Fruit fly (Drosophila melanogaster) whole organism, embryonic: ENCODE data around the gene CG5618.

ENCODE experiments used
- Asciz ChIP-seq: fragments of 200-800 bp; sonication (Bioruptor generic); optimal IDR thresholded peaks from 2 replicates; lab custom pipeline; 2017; ENCODE audit warnings: missing biosample characterization, mild to moderate bottlenecking, missing genetic modification characterization, missing genetic modification reagents
- CG10321 ChIP-seq: fragments of 200-800 bp; sonication (Bioruptor generic); IDR thresholded peaks from 2 replicates; pipeline ENCODE4 v1.3.6; 2022; ENCODE audit warnings: missing biosample characterization, missing genetic modification characterization
- CG10366 ChIP-seq: fragments of 200-800 bp; sonication (Bioruptor generic); IDR thresholded peaks from 2 replicates; pipeline ENCODE4 v1.3.6; 2022; ENCODE audit warnings: missing biosample characterization, missing genetic modification characterization
- CG11723 ChIP-seq: fragments of 200-800 bp; sonication (Bioruptor generic); optimal IDR thresholded peaks from 2 replicates; lab custom pipeline; 2017; ENCODE audit warnings: missing biosample characterization, mild to moderate bottlenecking, missing genetic modification characterization
- CG13424 ChIP-seq: fragments of 200-800 bp; sonication (Bioruptor generic); optimal IDR thresholded peaks from 2 replicates; lab custom pipeline; 2019; ENCODE audit warnings: missing biosample characterization, mild to moderate bottlenecking, missing genetic modification characterization, moderate library complexity
- CG13775 ChIP-seq: fragments of 200-800 bp; sonication (Bioruptor generic); optimal IDR thresholded peaks from 3 replicates; lab custom pipeline; 2017; ENCODE audit warnings: missing biosample characterization, mild to moderate bottlenecking, missing genetic modification characterization
- CG15011 ChIP-seq: fragments of 200-800 bp; sonication (Bioruptor generic); optimal IDR thresholded peaks from 3 replicates; lab custom pipeline; 2018; ENCODE audit warnings: missing biosample characterization, mild to moderate bottlenecking, missing genetic modification characterization
- CG1832 ChIP-seq: fragments of 200-800 bp; sonication (Bioruptor generic); optimal IDR thresholded peaks from 2 replicates; lab custom pipeline; 2017; ENCODE audit warnings: missing biosample characterization, mild to moderate bottlenecking, missing genetic modification characterization, inconsistent platforms
- CG18619 ChIP-seq: fragments of 200-800 bp; sonication (Bioruptor generic); optimal IDR thresholded peaks from 3 replicates; lab custom pipeline; 2017; ENCODE audit warnings: missing biosample characterization, mild to moderate bottlenecking, missing genetic modification characterization
- CG2120 ChIP-seq: fragments of 200-800 bp; sonication (Bioruptor generic); optimal IDR thresholded peaks from 3 replicates; lab custom pipeline; 2016; ENCODE audit warnings: missing biosample characterization, missing genetic modification characterization
- CG3065 ChIP-seq: fragments of 200-800 bp; sonication (Bioruptor generic); optimal IDR thresholded peaks from 2 replicates; lab custom pipeline; 2016; ENCODE audit warnings: missing biosample characterization, missing genetic modification characterization
- CG31365 ChIP-seq: fragments of 200-800 bp; sonication (Bioruptor generic); optimal IDR thresholded peaks from 2 replicates; lab custom pipeline; 2018; ENCODE audit warnings: missing biosample characterization, mild to moderate bottlenecking, missing genetic modification characterization
- CG34224 ChIP-seq: fragments of 200-800 bp; sonication (Bioruptor generic); IDR thresholded peaks from 3 replicates; pipeline ENCODE4 v1.3.6; 2022; ENCODE audit warnings: missing biosample characterization, missing genetic modification characterization; ENCODE audit not compliant: partially characterized antibody
- CG4707 ChIP-seq: fragments of 200-800 bp; sonication (Bioruptor generic); optimal IDR thresholded peaks from 2 replicates; lab custom pipeline; 2018; ENCODE audit warnings: missing biosample characterization, mild to moderate bottlenecking, missing genetic modification characterization, moderate library complexity
- CG4730 ChIP-seq: fragments of 200-800 bp; sonication (Bioruptor generic); IDR thresholded peaks from 2 replicates; pipeline ENCODE4 v1.3.6; 2022; ENCODE audit warnings: missing biosample characterization, missing genetic modification characterization
- CG5245 ChIP-seq: fragments of 200-800 bp; sonication (Bioruptor generic); optimal IDR thresholded peaks from 3 replicates; lab custom pipeline; 2016; ENCODE audit warnings: missing biosample characterization, missing genetic modification characterization
- CG6813 ChIP-seq: fragments of 200-800 bp; sonication (Bioruptor generic); optimal IDR thresholded peaks from 2 replicates; lab custom pipeline; 2017; ENCODE audit warnings: missing biosample characterization, missing genetic modification characterization, mild to moderate bottlenecking, moderate library complexity, missing genetic modification reagents
- CG7786 ChIP-seq: fragments of 200-800 bp; sonication (Bioruptor generic); optimal IDR thresholded peaks from 2 replicates; lab custom pipeline; 2016; ENCODE audit warnings: missing biosample characterization, missing genetic modification characterization
- CG8281 ChIP-seq: fragments of 200-800 bp; sonication (Bioruptor generic); optimal IDR thresholded peaks from 2 replicates; lab custom pipeline; 2018; ENCODE audit warnings: missing biosample characterization, mild to moderate bottlenecking, missing genetic modification characterization, moderate library complexity
- CG8388 ChIP-seq: fragments of 200-800 bp; sonication (Bioruptor generic); optimal IDR thresholded peaks from 2 replicates; lab custom pipeline; 2019; ENCODE audit warnings: missing biosample characterization, mild to moderate bottlenecking, missing genetic modification characterization, moderate library complexity
- D19A ChIP-seq: fragments of 200-800 bp; optimal IDR thresholded peaks from 3 replicates; lab custom pipeline; 2019; ENCODE audit warnings: missing biosample characterization, mild to moderate bottlenecking, missing genetic modification characterization, moderate library complexity
- Elba2 ChIP-seq: fragments of 200-800 bp; sonication (Bioruptor generic); optimal IDR thresholded peaks from 3 replicates; lab custom pipeline; 2016; ENCODE audit warnings: missing biosample characterization, missing genetic modification characterization
- GATAe ChIP-seq: fragments of 200-800 bp; sonication (Bioruptor generic); conservative IDR thresholded peaks from 2 replicates; pipeline ENCODE4 v1.3.6; 2022; ENCODE audit warnings: missing biosample characterization, missing genetic modification characterization
- Gsc ChIP-seq: fragments of 200-800 bp; sonication (Bioruptor generic); IDR thresholded peaks from 2 replicates; pipeline ENCODE4 v1.3.6; 2022; ENCODE audit warnings: missing biosample characterization, missing genetic modification characterization
- HLH3B ChIP-seq: fragments of 200-800 bp; sonication (Bioruptor generic); IDR thresholded peaks from 2 replicates; pipeline ENCODE4 v1.3.6; 2022; ENCODE audit warnings: missing biosample characterization, missing genetic modification characterization
- HLHmδ ChIP-seq: fragments of 200-800 bp; sonication (Bioruptor generic); optimal IDR thresholded peaks from 2 replicates; lab custom pipeline; 2018; ENCODE audit warnings: missing biosample characterization, mild to moderate bottlenecking, missing genetic modification characterization, moderate library complexity
- Hand ChIP-seq: fragments of 200-800 bp; sonication (Bioruptor generic); optimal IDR thresholded peaks from 2 replicates; lab custom pipeline; 2017; ENCODE audit warnings: mild to moderate bottlenecking, missing biosample characterization, missing genetic modification reagents, missing genetic modification characterization
- Hmr ChIP-seq: fragments of 200-800 bp; sonication (Bioruptor generic); optimal IDR thresholded peaks from 3 replicates; lab custom pipeline; 2017; ENCODE audit warnings: mild to moderate bottlenecking, missing biosample characterization, missing genetic modification reagents, missing genetic modification characterization
- Kr ChIP-seq: fragments of 200-800 bp; sonication (Bioruptor generic); optimal IDR thresholded peaks from 2 replicates; lab custom pipeline; 2017; ENCODE audit warnings: missing biosample characterization, mild to moderate bottlenecking, missing genetic modification characterization
- Max ChIP-seq: fragments of 200-800 bp; sonication (Bioruptor generic); optimal IDR thresholded peaks from 2 replicates; lab custom pipeline; 2016; ENCODE audit warnings: missing biosample characterization, mild to moderate bottlenecking, missing genetic modification characterization
- Rx ChIP-seq: fragments of 200-800 bp; sonication (Bioruptor generic); IDR thresholded peaks from 2 replicates; pipeline ENCODE4 v1.3.6; 2022; ENCODE audit warnings: missing biosample characterization, missing genetic modification characterization
- corto ChIP-seq: fragments of 200-800 bp; sonication (Bioruptor generic); optimal IDR thresholded peaks from 2 replicates; lab custom pipeline; 2016; ENCODE audit warnings: missing biosample characterization, mild to moderate bottlenecking, missing genetic modification characterization, moderate library complexity
- dmrt99B ChIP-seq: fragments of 200-800 bp; sonication (Bioruptor generic); optimal IDR thresholded peaks from 2 replicates; lab custom pipeline; 2018; ENCODE audit warnings: missing biosample characterization, mild to moderate bottlenecking, missing genetic modification characterization, moderate library complexity
- fru ChIP-seq: fragments of >200 bp; optimal IDR thresholded peaks from 2 replicates; lab custom pipeline; 2017
- gem ChIP-seq: fragments of 200-800 bp; sonication (Bioruptor generic); optimal IDR thresholded peaks from 2 replicates; lab custom pipeline; 2019; ENCODE audit warnings: missing biosample characterization, mild to moderate bottlenecking, missing genetic modification characterization, moderate library complexity
- gt ChIP-seq: fragments of 200-800 bp; sonication (Bioruptor generic); IDR thresholded peaks from 2 replicates; pipeline ENCODE4 v1.3.6; 2022; ENCODE audit warnings: missing biosample characterization, missing genetic modification characterization
- h ChIP-seq: fragments of >200 bp; optimal IDR thresholded peaks from 2 replicates; lab custom pipeline; 2017
- hb ChIP-seq: fragments of 200-800 bp; sonication (Bioruptor generic); IDR thresholded peaks from 3 replicates; pipeline ENCODE4 v1.3.6; 2022; ENCODE audit warnings: missing biosample characterization, missing genetic modification characterization; ENCODE audit not compliant: partially characterized antibody
- hbn ChIP-seq: fragments of 200-800 bp; sonication (Bioruptor generic); IDR thresholded peaks from 2 replicates; pipeline ENCODE4 v1.3.6; 2022; ENCODE audit warnings: missing biosample characterization, missing genetic modification characterization; ENCODE audit not compliant: partially characterized antibody
- hkb ChIP-seq, 2 experiments: fragments of 200-800 bp in 1 of 2; fragments of >200 bp in 1 of 2; sonication (Bioruptor generic) in 1 of 2; IDR thresholded peaks in 1 of 2; optimal IDR thresholded peaks in 1 of 2; 2 replicates each; pipeline versions ENCODE4 v1.3.6 to Lab custom; 2017 to 2022; ENCODE audit warnings: missing biosample characterization in 1 of 2, missing genetic modification characterization in 1 of 2
- klu ChIP-seq: fragments of 200-800 bp; sonication (Bioruptor generic); IDR thresholded peaks from 2 replicates; pipeline ENCODE4 v1.3.6; 2022; ENCODE audit warnings: missing biosample characterization, missing genetic modification characterization
- lola ChIP-seq, 3 experiments: fragments of >200 bp in 2 of 3; fragments of 200-800 bp in 1 of 3; sonication (Bioruptor generic) in 1 of 3; optimal IDR thresholded peaks; 2 replicates each; lab custom pipeline; 2017 to 2019; ENCODE audit warnings: missing biosample characterization in 3 of 3, missing genetic modification characterization in 3 of 3, mild to moderate bottlenecking in 1 of 3, moderate library complexity in 1 of 3
- nmo ChIP-seq: fragments of 200-800 bp; sonication (Bioruptor generic); optimal IDR thresholded peaks from 2 replicates; lab custom pipeline; 2018; ENCODE audit warnings: missing biosample characterization, mild to moderate bottlenecking, missing genetic modification characterization, moderate library complexity
- phol ChIP-seq: fragments of 200-800 bp; sonication (Bioruptor generic); optimal IDR thresholded peaks from 3 replicates; lab custom pipeline; 2018; ENCODE audit warnings: missing biosample characterization, mild to moderate bottlenecking, missing genetic modification characterization, moderate library complexity
- pros ChIP-seq: fragments of 200-800 bp; sonication (Bioruptor generic); optimal IDR thresholded peaks from 3 replicates; lab custom pipeline; 2019; ENCODE audit warnings: missing biosample characterization, mild to moderate bottlenecking, missing genetic modification characterization, moderate library complexity
- pzg ChIP-seq: fragments of 200-800 bp; sonication (Bioruptor generic); optimal IDR thresholded peaks from 3 replicates; lab custom pipeline; 2018; ENCODE audit warnings: missing biosample characterization, mild to moderate bottlenecking, missing genetic modification characterization, moderate library complexity
- rib ChIP-seq: fragments of 200-800 bp; sonication (Bioruptor generic); IDR thresholded peaks from 2 replicates; pipeline ENCODE4 v1.3.6; 2022; ENCODE audit warnings: missing biosample characterization, missing genetic modification characterization
- sisA ChIP-seq: fragments of 200-800 bp; sonication (Bioruptor generic); IDR thresholded peaks from 2 replicates; pipeline ENCODE4 v1.3.6; 2022; ENCODE audit warnings: missing biosample characterization, missing genetic modification characterization
- so ChIP-seq: fragments of 200-800 bp; sonication (Bioruptor generic); IDR thresholded peaks from 3 replicates; pipeline ENCODE4 v1.3.6; 2022; ENCODE audit warnings: missing biosample characterization, missing genetic modification characterization
- tin ChIP-seq: fragments of 200-800 bp; sonication (Bioruptor generic); optimal IDR thresholded peaks from 3 replicates; lab custom pipeline; 2016; ENCODE audit warnings: missing biosample characterization, missing genetic modification characterization
- tio ChIP-seq: fragments of 200-800 bp; sonication (Bioruptor generic); optimal IDR thresholded peaks from 2 replicates; lab custom pipeline; 2017; ENCODE audit warnings: missing biosample characterization, missing genetic modification characterization, inconsistent platforms

Gene CG5618

DNA sequence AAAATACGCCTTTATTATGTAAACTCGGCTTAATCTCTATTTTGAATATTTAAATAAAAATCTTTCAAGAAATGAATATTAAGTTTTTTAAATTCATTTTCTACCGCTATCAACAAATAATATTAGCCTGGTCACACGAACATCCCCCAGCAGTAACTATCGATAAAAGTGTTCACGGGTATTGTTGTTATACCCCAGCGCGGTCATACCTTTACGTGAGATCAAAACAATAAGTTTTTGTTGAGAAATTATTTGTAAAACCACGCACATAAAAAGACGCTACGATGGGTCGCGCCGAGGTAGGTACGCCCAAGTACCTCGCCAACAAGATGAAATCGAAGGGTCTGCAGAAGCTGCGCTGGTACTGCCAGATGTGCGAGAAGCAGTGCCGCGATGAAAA is 3.4 kb downstream of the CG5618 start, which contains the start of gene kin17 (continued):
- no peak for TF ChIP-seq Asciz (GFP tag; lab: Kevin White, UChicago)
- TF ChIP-seq gt = no peak
- TF ChIP-seq sisA (GFP tag; lab: Robert Waterston, UW) = no peak
- no peak for TF ChIP-seq CG1832
- no peak for TF ChIP-seq CG10366 (GFP tag; lab: Robert Waterston, UW)
- TF ChIP-seq pzg (GFP tag; lab: Kevin White, UChicago) = peak; percentile 78
- TF ChIP-seq CG5245 (GFP tag; lab: Kevin White, UChicago) = no peak
- no peak for TF ChIP-seq rib (GFP tag; lab: Robert Waterston, UW)
- TF ChIP-seq CG8281 (tag; lab: Kevin White, UChicago) = no peak
- no peak for TF ChIP-seq CG7786
- no peak for TF ChIP-seq CG13775 (GFP tag; lab: Kevin White, UChicago)
- TF ChIP-seq HLHmδ = no peak
- no peak for TF ChIP-seq hb (GFP tag; lab: Robert Waterston, UW)
- no peak for TF ChIP-seq h (lab: Kevin White, UChicago)
- TF ChIP-seq Kr = no peak
- no peak for TF ChIP-seq tin (GFP tag; lab: Kevin White, UChicago)
- no peak for TF ChIP-seq CG4707 (GFP tag; lab: Kevin White, UChicago)
- TF ChIP-seq CG4730 (GFP tag; lab: Robert Waterston, UW) = no peak
- no peak for TF ChIP-seq CG8388
- no peak for TF ChIP-seq CG3065 (GFP tag; lab: Kevin White, UChicago)
- 0 out of 3 replicates have a peak, but pooled peaks have one; percentile 13 for TF ChIP-seq so (GFP tag; lab: Robert Waterston, UW)
- TF ChIP-seq CG15011 = no peak
- peak; percentile 57 for TF ChIP-seq Elba2 (GFP tag; lab: Kevin White, UChicago)
- TF ChIP-seq CG6813 = no peak
- TF ChIP-seq dmrt99B = no peak
- no peak for TF ChIP-seq lola (GFP tag; optimal IDR thresholded peaks at IDR 0.05; lab: Kevin White, UChicago)
- TF ChIP-seq CG2120 (GFP tag; lab: Kevin White, UChicago) = no peak
- no peak for TF ChIP-seq D19A (tag; lab: Kevin White, UChicago)
- no peak for TF ChIP-seq CG13424 (tag; lab: Kevin White, UChicago)
- no peak for TF ChIP-seq CG31365 (tag; lab: Kevin White, UChicago)
- TF ChIP-seq Max (GFP tag; lab: Kevin White, UChicago) = no peak
- TF ChIP-seq Hand (GFP tag; lab: Kevin White, UChicago) = no peak
- TF ChIP-seq Hmr (GFP tag; lab: Kevin White, UChicago) = no peak
- TF ChIP-seq CG18619 (GFP tag; lab: Kevin White, UChicago) = no peak
- TF ChIP-seq fru = no peak
- no peak for TF ChIP-seq Rx
- no peak for TF ChIP-seq tio (GFP tag; lab: Kevin White, UChicago)
- TF ChIP-seq klu = no peak
- no peak for TF ChIP-seq CG11723 (GFP tag; lab: Kevin White, UChicago)
- no peak for TF ChIP-seq HLH3B (GFP tag; lab: Robert Waterston, UW)
- no peak for TF ChIP-seq CG10321 (GFP tag; lab: Robert Waterston, UW)
- TF ChIP-seq nmo (GFP tag; lab: Kevin White, UChicago) = peak; percentile 6
- no peak for TF ChIP-seq GATAe
- TF ChIP-seq phol (tag; lab: Kevin White, UChicago) = no peak
- no peak for TF ChIP-seq corto (GFP tag; lab: Kevin White, UChicago)
- TF ChIP-seq gem = no peak
- peak; percentile 68 for TF ChIP-seq CG34224 (GFP tag; lab: Robert Waterston, UW)
- no peak for TF ChIP-seq Gsc (GFP tag; lab: Robert Waterston, UW)
- TF ChIP-seq hkb (optimal IDR thresholded peaks at IDR 0.05; lab: Kevin White, UChicago) = no peak
- TF ChIP-seq hkb (GFP tag; IDR thresholded peaks at IDR 0.05; lab: Robert Waterston, UW) = no peak
- TF ChIP-seq hbn (GFP tag; lab: Robert Waterston, UW) = peak; percentile 65; the same call in 1 of the 2 replicates
- no peak for TF ChIP-seq pros (GFP tag; lab: Kevin White, UChicago)
